Worm (Caenorhabditis elegans) whole organism, early embryonic: ENCODE data around the gene noca-2.

Experiments
- F13C5.2 ChIP-seq: sonication (generic microtip); optimal IDR thresholded peaks from 2 replicates; lab custom pipeline; 2017; ENCODE audit warnings: mild to moderate bottlenecking, missing genetic modification characterization, inconsistent platforms, missing compliant biosample characterization
- aly-1 ChIP-seq: sonication (generic microtip); optimal IDR thresholded peaks from 2 replicates; lab custom pipeline; 2016; ENCODE audit warnings: missing genetic modification characterization, missing compliant biosample characterization
- ama-1 ChIP-seq: fragments of 150-350 bp; optimal IDR thresholded peaks from 2 replicates; lab custom pipeline; 2014
- ets-7 ChIP-seq: sonication (generic microtip); optimal IDR thresholded peaks from 2 replicates; lab custom pipeline; 2016; ENCODE audit warnings: missing genotype, missing genetic modification characterization, missing compliant biosample characterization
- flt-1 ChIP-seq: fragments of 200-800 bp; sonication (Bioruptor generic); IDR thresholded peaks from 2 replicates; pipeline ENCODE4 v1.3.6; 2022; ENCODE audit warnings: missing genetic modification characterization, missing compliant biosample characterization
- hmbx-1 ChIP-seq: sonication (generic microtip); optimal IDR thresholded peaks from 2 replicates; lab custom pipeline; 2016; ENCODE audit warnings: mild to moderate bottlenecking, missing genetic modification characterization, missing compliant biosample characterization
- pes-1 ChIP-seq: fragments of 200-800 bp; sonication (Bioruptor generic); IDR thresholded peaks from 2 replicates; pipeline ENCODE4 v1.3.6; 2022; ENCODE audit warnings: missing genetic modification reagents, missing genetic modification characterization, missing compliant biosample characterization
- scrt-1 ChIP-seq: fragments of 200-800 bp; sonication (Bioruptor generic); IDR thresholded peaks from 2 replicates; pipeline ENCODE4 v1.3.6; 2022; ENCODE audit warnings: missing genetic modification characterization, missing compliant biosample characterization
- sea-1 ChIP-seq: fragments of 200-800 bp; sonication (Bioruptor generic); conservative IDR thresholded peaks from 2 replicates; pipeline ENCODE4 v1.3.6; 2022; ENCODE audit warnings: missing genetic modification characterization, missing compliant biosample characterization
- tbx-11 ChIP-seq: fragments of 200-800 bp; sonication (Bioruptor generic); IDR thresholded peaks from 2 replicates; pipeline ENCODE4 v1.3.6; 2022; ENCODE audit warnings: missing genetic modification characterization, missing compliant biosample characterization
- tbx-37 ChIP-seq: fragments of 200-800 bp; sonication (Bioruptor generic); conservative IDR thresholded peaks from 2 replicates; pipeline ENCODE4 v1.3.6; 2022; ENCODE audit warnings: missing genetic modification reagents, missing genetic modification characterization, missing compliant biosample characterization

DNA sequence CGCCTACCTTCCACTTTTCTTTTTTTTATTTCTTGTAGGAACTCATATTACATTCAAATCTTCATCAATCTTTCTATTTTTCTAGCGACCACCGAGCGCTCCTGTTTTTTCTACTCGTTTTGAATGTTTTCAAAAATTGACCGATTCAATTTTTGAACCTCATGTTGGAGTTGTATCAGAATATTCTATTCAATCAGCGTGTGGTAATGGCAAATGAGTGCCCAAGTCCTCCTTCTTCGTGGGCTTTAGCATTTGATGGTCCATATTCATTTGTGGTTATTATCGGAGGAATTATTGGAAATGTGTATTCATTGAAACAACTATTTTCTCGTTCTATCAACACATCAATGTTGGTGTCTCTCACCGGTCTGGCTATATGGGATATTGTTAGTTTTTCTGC lies 49.5 kb upstream of the noca-2 start, which contains the start of gene F52D10.4:
- no peak for TF ChIP-seq flt-1 (GFP tag; lab: Robert Waterston, UW)
- no peak for TF ChIP-seq tbx-11 (GFP tag; lab: Robert Waterston, UW)
- TF ChIP-seq tbx-37: no peak
- TF ChIP-seq F13C5.2: no peak
- TF ChIP-seq sea-1 (GFP tag; lab: Robert Waterston, UW): no peak
- no peak for TF ChIP-seq ama-1 (lab: Kevin White, UChicago)
- TF ChIP-seq hmbx-1: no peak
- TF ChIP-seq pes-1 (GFP tag; lab: Robert Waterston, UW): no peak
- TF ChIP-seq aly-1 (tag; lab: Kevin White, UChicago): no peak
- TF ChIP-seq ets-7: no peak
- TF ChIP-seq scrt-1 (GFP tag; lab: Robert Waterston, UW): no peak
